Worm (Caenorhabditis elegans) whole organism, young adult: Measurements from ENCODE around the gene ttc-39B.

Experiments
- B0035.1 ChIP-seq: sonication (generic microtip); optimal IDR thresholded peaks from 2 replicates; lab custom pipeline; 2016; ENCODE audit warnings: missing genetic modification characterization, mild to moderate bottlenecking, missing compliant biosample characterization, missing genotype, missing genetic modification reagents
- B0336.3 ChIP-seq: fragments of 200-800 bp; sonication (Bioruptor generic); IDR thresholded peaks from 2 replicates; pipeline ENCODE4 v1.3.6; 2022; ENCODE audit warnings: missing genetic modification characterization, missing compliant biosample characterization
- D2030.7 ChIP-seq: fragments of 200-800 bp; sonication (Bioruptor generic); IDR thresholded peaks from 2 replicates; pipeline ENCODE4 v1.3.6; 2022; ENCODE audit warnings: missing genetic modification reagents, missing genetic modification characterization, missing compliant biosample characterization
- F22D6.2 ChIP-seq: sonication (generic microtip); optimal IDR thresholded peaks from 2 replicates; lab custom pipeline; 2016; ENCODE audit warnings: mild to moderate bottlenecking, missing genetic modification characterization, missing compliant biosample characterization
- F49E8.2 ChIP-seq: sonication (generic microtip); optimal IDR thresholded peaks from 3 replicates; lab custom pipeline; 2017; ENCODE audit warnings: missing genetic modification characterization, mild to moderate bottlenecking, missing compliant biosample characterization, antibody characterized with exemption, moderate library complexity; ENCODE audit not compliant: insufficient read depth
- Y79H2A.3 ChIP-seq: fragments of 200-800 bp; sonication (Bioruptor generic); conservative IDR thresholded peaks from 2 replicates; pipeline ENCODE4 v1.3.6; 2022; ENCODE audit warnings: missing genetic modification reagents, missing genetic modification characterization, missing compliant biosample characterization
- ZK185.1 ChIP-seq: sonication (generic microtip); optimal IDR thresholded peaks from 2 replicates; lab custom pipeline; 2016; ENCODE audit warnings: mild to moderate bottlenecking, missing genetic modification characterization, missing compliant biosample characterization; ENCODE audit not compliant: poor library complexity, severe bottlenecking
- akir-1 ChIP-seq: fragments of 200-800 bp; sonication (Bioruptor generic); optimal IDR thresholded peaks from 2 replicates; lab custom pipeline; 2018; ENCODE audit warnings: mild to moderate bottlenecking, missing genetic modification characterization, moderate library complexity, missing compliant biosample characterization
- ama-1 ChIP-seq, 3 experiments: fragments of 150-350 bp in 1 of 3; sonication (generic microtip) in 2 of 3; optimal IDR thresholded peaks; 2 replicates each; lab custom pipeline; 2014 to 2018; ENCODE audit warnings: missing biosample characterization in 2 of 3, missing genetic modification characterization in 2 of 3, missing genetic modification reagents in 2 of 3
- attf-5 ChIP-seq: fragments of 200-800 bp; sonication (Bioruptor generic); optimal IDR thresholded peaks from 2 replicates; lab custom pipeline; 2018; ENCODE audit warnings: mild to moderate bottlenecking, missing genetic modification characterization, missing compliant biosample characterization
- bed-1 ChIP-seq: fragments of 200-800 bp; sonication (Bioruptor generic); IDR thresholded peaks from 2 replicates; pipeline ENCODE4 v1.3.6; 2022; ENCODE audit warnings: missing genetic modification reagents, missing genetic modification characterization, missing compliant biosample characterization
- cebp-1 ChIP-seq, 2 experiments: fragments of 200-800 bp in 1 of 2; sonication (Bioruptor generic) in 1 of 2; sonication (generic microtip) in 1 of 2; IDR thresholded peaks in 1 of 2; optimal IDR thresholded peaks in 1 of 2; 2 replicates each; pipeline versions ENCODE4 v1.3.6 to Lab custom; 2017 to 2022; ENCODE audit warnings: missing compliant biosample characterization in 2 of 2, missing genetic modification characterization in 2 of 2, mild to moderate bottlenecking in 1 of 2, missing genetic modification reagents in 1 of 2, moderate library complexity in 1 of 2
- ceh-27 ChIP-seq: fragments of 200-800 bp; sonication (Bioruptor generic); optimal IDR thresholded peaks from 2 replicates; lab custom pipeline; 2018; ENCODE audit warnings: mild to moderate bottlenecking, missing genetic modification characterization, moderate library complexity, missing compliant biosample characterization
- ceh-91 ChIP-seq: fragments of 200-800 bp; sonication (Bioruptor generic); IDR thresholded peaks from 2 replicates; pipeline ENCODE4 v1.3.6; 2022; ENCODE audit warnings: missing genetic modification reagents, missing genetic modification characterization, missing compliant biosample characterization
- die-1 ChIP-seq: sonication (generic microtip); optimal IDR thresholded peaks from 2 replicates; lab custom pipeline; 2016; ENCODE audit warnings: missing genotype, mild to moderate bottlenecking, missing genetic modification characterization, missing compliant biosample characterization
- dox-1 ChIP-seq: fragments of 200-800 bp; sonication (Bioruptor generic); IDR thresholded peaks from 2 replicates; pipeline ENCODE4 v1.3.6; 2022; ENCODE audit warnings: missing genetic modification reagents, missing genetic modification characterization, missing compliant biosample characterization
- dpl-1 ChIP-seq: fragments of 150-350 bp; optimal IDR thresholded peaks from 2 replicates; lab custom pipeline; 2014; ENCODE audit warnings: missing biosample characterization, missing genetic modification reagents, missing genetic modification characterization
- ets-4 ChIP-seq: fragments of 200-800 bp; sonication (Bioruptor generic); optimal IDR thresholded peaks from 2 replicates; lab custom pipeline; 2018; ENCODE audit warnings: mild to moderate bottlenecking, missing genetic modification characterization, missing compliant biosample characterization
- fkh-3 ChIP-seq: sonication (generic microtip); optimal IDR thresholded peaks from 2 replicates; lab custom pipeline; 2016; ENCODE audit warnings: mild to moderate bottlenecking, missing genetic modification characterization, missing compliant biosample characterization
- gei-17 ChIP-seq: fragments of 200-800 bp; sonication (Bioruptor generic); optimal IDR thresholded peaks from 2 replicates; lab custom pipeline; 2018; ENCODE audit warnings: mild to moderate bottlenecking, missing genetic modification characterization, missing compliant biosample characterization
- hlh-12 ChIP-seq: sonication (generic microtip); optimal IDR thresholded peaks from 2 replicates; lab custom pipeline; 2016; ENCODE audit warnings: missing genetic modification characterization, missing compliant biosample characterization
- hlh-26 ChIP-seq: fragments of 200-800 bp; sonication (Bioruptor generic); conservative IDR thresholded peaks from 2 replicates; pipeline ENCODE4 v1.3.6; 2022; ENCODE audit warnings: missing genetic modification reagents, missing genetic modification characterization, missing compliant biosample characterization
- hmg-1.2 ChIP-seq: fragments of 200-800 bp; sonication (Bioruptor generic); IDR thresholded peaks from 2 replicates; pipeline ENCODE4 v1.3.6; 2022; ENCODE audit warnings: missing genetic modification reagents, missing genetic modification characterization, missing compliant biosample characterization
- hrde-1 ChIP-seq: sonication (generic microtip); optimal IDR thresholded peaks from 2 replicates; lab custom pipeline; 2016; ENCODE audit warnings: missing genetic modification characterization, mild to moderate bottlenecking, missing compliant biosample characterization, moderate library complexity, missing genotype, missing genetic modification reagents, borderline replicate concordance
- let-526 ChIP-seq: fragments of 200-800 bp; sonication (Bioruptor generic); IDR thresholded peaks from 2 replicates; pipeline ENCODE4 v1.3.6; 2022; ENCODE audit warnings: missing genetic modification reagents, missing genetic modification characterization, missing compliant biosample characterization
- let-607 ChIP-seq, 2 experiments: fragments of 200-800 bp in 1 of 2; sonication (Bioruptor generic) in 1 of 2; sonication (generic microtip) in 1 of 2; optimal IDR thresholded peaks; 2 replicates each; lab custom pipeline; 2016 to 2018; ENCODE audit warnings: mild to moderate bottlenecking in 2 of 2, missing compliant biosample characterization in 2 of 2, missing genetic modification characterization in 2 of 2, moderate library complexity in 2 of 2, missing genotype in 1 of 2
- lin-26 ChIP-seq: fragments of 200-800 bp; sonication (Bioruptor generic); IDR thresholded peaks from 2 replicates; pipeline ENCODE4 v1.3.6; 2022; ENCODE audit warnings: missing genetic modification reagents, missing genetic modification characterization, missing compliant biosample characterization
- lin-35 ChIP-seq, 3 experiments: fragments of 150-350 bp in 2 of 3; sonication (generic microtip) in 1 of 3; optimal IDR thresholded peaks; 2 replicates each; lab custom pipeline; 2014 to 2018; ENCODE audit warnings: missing biosample characterization in 3 of 3, missing genetic modification characterization in 3 of 3, missing genetic modification reagents in 3 of 3
- lin-40 ChIP-seq: sonication (generic microtip); optimal IDR thresholded peaks from 2 replicates; lab custom pipeline; 2016; ENCODE audit warnings: missing genetic modification characterization, mild to moderate bottlenecking, missing compliant biosample characterization, missing genotype, missing genetic modification reagents
- lin-54 ChIP-seq: fragments of 200-800 bp; sonication (Bioruptor generic); optimal IDR thresholded peaks from 2 replicates; lab custom pipeline; 2018; ENCODE audit warnings: mild to moderate bottlenecking, missing genetic modification characterization, missing compliant biosample characterization
- lir-1 ChIP-seq: fragments of 200-800 bp; sonication (Bioruptor generic); conservative IDR thresholded peaks from 2 replicates; pipeline ENCODE4 v1.3.6; 2022; ENCODE audit warnings: missing genetic modification reagents, missing genetic modification characterization, missing compliant biosample characterization
- madf-10 ChIP-seq: sonication (generic microtip); optimal IDR thresholded peaks from 2 replicates; lab custom pipeline; 2016; ENCODE audit warnings: mild to moderate bottlenecking, missing genetic modification characterization, missing compliant biosample characterization
- madf-3 ChIP-seq: fragments of 200-800 bp; sonication (Bioruptor generic); IDR thresholded peaks from 2 replicates; pipeline ENCODE4 v1.3.6; 2022; ENCODE audit warnings: missing genetic modification reagents, missing genetic modification characterization, missing compliant biosample characterization
- madf-6 ChIP-seq: fragments of 200-800 bp; sonication (Bioruptor generic); IDR thresholded peaks from 2 replicates; pipeline ENCODE4 v1.3.6; 2022; ENCODE audit warnings: missing genetic modification reagents, missing genetic modification characterization, missing compliant biosample characterization
- mcd-1 ChIP-seq: fragments of 200-800 bp; sonication (Bioruptor generic); IDR thresholded peaks from 2 replicates; pipeline ENCODE4 v1.3.6; 2022; ENCODE audit warnings: missing genetic modification reagents, missing genetic modification characterization, missing compliant biosample characterization
- nfya-2 ChIP-seq: fragments of 200-800 bp; sonication (Bioruptor generic); IDR thresholded peaks from 2 replicates; pipeline ENCODE4 v1.3.6; 2022; ENCODE audit warnings: missing genetic modification reagents, missing genetic modification characterization, missing compliant biosample characterization
- nhr-179 ChIP-seq: sonication (generic microtip); optimal IDR thresholded peaks from 2 replicates; lab custom pipeline; 2016; ENCODE audit warnings: mild to moderate bottlenecking, missing genetic modification characterization, missing compliant biosample characterization
- nhr-80 ChIP-seq: sonication (generic microtip); optimal IDR thresholded peaks from 2 replicates; lab custom pipeline; 2016; ENCODE audit warnings: missing genetic modification characterization, missing compliant biosample characterization
- tbp1 ChIP-seq: fragments of 200-800 bp; sonication (Bioruptor generic); optimal IDR thresholded peaks from 2 replicates; lab custom pipeline; 2018; ENCODE audit warnings: mild to moderate bottlenecking, missing genetic modification characterization, missing compliant biosample characterization
- unc-130 ChIP-seq: sonication (generic microtip); optimal IDR thresholded peaks from 2 replicates; lab custom pipeline; 2016; ENCODE audit warnings: missing genetic modification reagents, missing genetic modification characterization, missing compliant biosample characterization
- xnd-1 ChIP-seq: sonication (generic microtip); optimal IDR thresholded peaks from 2 replicates; lab custom pipeline; 2016; ENCODE audit warnings: missing genotype, missing genetic modification reagents, missing genetic modification characterization, missing compliant biosample characterization
- zfh-2 ChIP-seq: fragments of 200-800 bp; sonication (Bioruptor generic); conservative IDR thresholded peaks from 2 replicates; pipeline ENCODE4 v1.3.6; 2022; ENCODE audit warnings: missing genetic modification reagents, missing genetic modification characterization, missing compliant biosample characterization
- ztf-18 ChIP-seq: sonication (generic microtip); optimal IDR thresholded peaks from 2 replicates; lab custom pipeline; 2016; ENCODE audit warnings: missing genotype, mild to moderate bottlenecking, missing genetic modification characterization, missing compliant biosample characterization
- ztf-22 ChIP-seq: fragments of 200-800 bp; sonication (Bioruptor generic); optimal IDR thresholded peaks from 2 replicates; lab custom pipeline; 2018; ENCODE audit warnings: mild to moderate bottlenecking, missing genetic modification characterization, moderate library complexity, missing compliant biosample characterization
- ztf-28 ChIP-seq: fragments of 200-800 bp; sonication (Bioruptor generic); IDR thresholded peaks from 2 replicates; pipeline ENCODE4 v1.3.6; 2022; ENCODE audit warnings: missing genetic modification reagents, missing genetic modification characterization, missing compliant biosample characterization
- ztf-3 ChIP-seq: fragments of 200-800 bp; sonication (Bioruptor generic); optimal IDR thresholded peaks from 2 replicates; lab custom pipeline; 2018; ENCODE audit warnings: mild to moderate bottlenecking, missing genetic modification characterization, missing compliant biosample characterization

ttc-39B gene

DNA sequence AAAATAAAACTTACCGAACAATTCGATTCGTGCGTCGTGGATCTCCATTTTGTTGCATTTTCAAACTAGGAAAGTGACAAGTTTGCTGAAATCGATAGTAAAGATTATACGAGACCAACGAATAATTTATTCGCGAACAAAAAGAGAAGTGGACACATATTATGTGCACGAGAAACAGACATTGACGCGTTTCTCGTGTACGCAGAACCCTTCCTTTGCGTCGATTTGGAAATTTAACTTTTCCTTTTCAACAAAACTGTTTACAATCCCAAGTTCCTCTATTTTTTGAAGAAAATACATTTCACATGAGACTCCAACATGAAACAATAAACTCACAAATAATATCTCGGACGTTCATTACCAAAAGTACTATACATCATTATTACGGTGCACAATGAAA, 27.0 kb upstream of the ttc-39B start, which contains the start of gene K10B2.4 (continued):
- TF ChIP-seq madf-3 (GFP tag; lab: Robert Waterston, UW) (peak; percentile 74; the same call in 1 of the 2 replicates), hlh-12 (tag; lab: Kevin White, UChicago) (no peak), die-1 (tag; lab: Kevin White, UChicago) (no peak), unc-130 (GFP tag; lab: Kevin White, UChicago) (no peak), ceh-27 (peak; percentile 32), ama-1 (optimal IDR thresholded peaks at IDR 0.05; lab: Kevin White, UChicago) (no peak), ama-1 (GFP tag; optimal IDR thresholded peaks at IDR 0.05; lab: Kevin White, UChicago) (peak in 1 of 2 experiments; percentile 38), tbp1 (peak; percentile 11), lin-40 (tag; lab: Kevin White, UChicago) (peak; percentile 47), D2030.7 (GFP tag; lab: Robert Waterston, UW) (peak; percentile 41; the same call in 1 of the 2 replicates), hmg-1.2 (0 out of 2 replicates have a peak, but pooled peaks have one; percentile 27), fkh-3 (tag; lab: Kevin White, UChicago) (no peak), lin-35 (GFP tag; optimal IDR thresholded peaks at IDR 0.05; lab: Kevin White, UChicago) (peak in 1 of 3 experiments; percentile 47), xnd-1 (tag; lab: Kevin White, UChicago) (no peak), Y79H2A.3 (GFP tag; lab: Robert Waterston, UW) (no peak), nfya-2 (GFP tag; lab: Robert Waterston, UW) (no peak), ZK185.1 (tag; lab: Kevin White, UChicago) (peak; percentile 58), B0336.3 (GFP tag; lab: Robert Waterston, UW) (peak; percentile 36; the same call in 1 of the 2 replicates), ceh-91 (no peak), lin-54 (GFP tag; lab: Kevin White, UChicago) (peak; percentile 62), ztf-3 (GFP tag; lab: Kevin White, UChicago) (no peak), B0035.1 (tag; lab: Kevin White, UChicago) (peak; percentile 56), zfh-2 (GFP tag; lab: Robert Waterston, UW) (no peak), dpl-1 (GFP tag; lab: Kevin White, UChicago) (peak; percentile 46), hlh-26 (GFP tag; lab: Robert Waterston, UW) (no peak), madf-10 (tag; lab: Kevin White, UChicago) (no peak), ztf-28 (GFP tag; lab: Robert Waterston, UW) (no peak), akir-1 (GFP tag; lab: Kevin White, UChicago) (peak; percentile 12), bed-1 (GFP tag; lab: Robert Waterston, UW) (no peak), ztf-18 (tag; lab: Kevin White, UChicago) (peak; percentile 92), let-526 (GFP tag; lab: Robert Waterston, UW) (peak; percentile 22; the same call in 1 of the 2 replicates), ets-4 (GFP tag; lab: Kevin White, UChicago) (no peak), nhr-179 (no peak), F49E8.2 (peak; percentile 43), hrde-1 (peak; percentile 53), madf-6 (peak; percentile 50), dox-1 (peak; percentile 64), mcd-1 (GFP tag; lab: Robert Waterston, UW) (peak; percentile 59; the same call in 1 of the 2 replicates), F22D6.2 (tag; lab: Kevin White, UChicago) (no peak), attf-5 (GFP tag; lab: Kevin White, UChicago) (peak; percentile 72), lin-26 (GFP tag; lab: Robert Waterston, UW) (no peak), gei-17 (GFP tag; lab: Kevin White, UChicago) (no peak), ztf-22 (GFP tag; lab: Kevin White, UChicago) (no peak), nhr-80 (tag; lab: Kevin White, UChicago) (peak; percentile 61), let-607 (tag; optimal IDR thresholded peaks at IDR 0.05; lab: Kevin White, UChicago) (peak in 1 of 2 experiments; percentile 5), cebp-1 (GFP tag; IDR thresholded peaks at IDR 0.05; lab: Robert Waterston, UW) (no peak), cebp-1 (tag; optimal IDR thresholded peaks at IDR 0.05; lab: Kevin White, UChicago) (peak; percentile 47), lir-1 (GFP tag; lab: Robert Waterston, UW) (no peak)
